Worm (Caenorhabditis elegans) whole organism, midembryonic: Measurements from ENCODE around the gene szy-20.

ENCODE experiments used
- T22C8.4 ChIP-seq: fragments of 200-800 bp; sonication (Bioruptor generic); IDR thresholded peaks from 2 replicates; pipeline ENCODE4 v1.3.6; 2022; ENCODE audit warnings: missing genetic modification characterization, missing compliant biosample characterization
- cog-1 ChIP-seq: sonication (generic microtip); optimal IDR thresholded peaks from 2 replicates; lab custom pipeline; 2016; ENCODE audit warnings: missing genetic modification characterization, missing compliant biosample characterization
- flt-1 ChIP-seq: fragments of 200-800 bp; sonication (Bioruptor generic); IDR thresholded peaks from 2 replicates; pipeline ENCODE4 v1.3.6; 2022; ENCODE audit warnings: missing genetic modification characterization, missing compliant biosample characterization
- klf-2 ChIP-seq: fragments of 200-800 bp; sonication (Bioruptor generic); conservative IDR thresholded peaks from 2 replicates; pipeline ENCODE4 v1.3.6; 2022; ENCODE audit warnings: missing genetic modification reagents, missing genetic modification characterization, missing compliant biosample characterization
- med-1 ChIP-seq: sonication (generic microtip); optimal IDR thresholded peaks from 2 replicates; lab custom pipeline; 2017; ENCODE audit warnings: missing genetic modification characterization, mild to moderate bottlenecking, missing compliant biosample characterization, antibody characterized with exemption, missing genetic modification reagents; ENCODE audit not compliant: insufficient read depth
- ref-1 ChIP-seq: fragments of 200-800 bp; sonication (Bioruptor generic); conservative IDR thresholded peaks from 2 replicates; pipeline ENCODE4 v1.3.6; 2022; ENCODE audit warnings: missing genetic modification reagents, missing genetic modification characterization, missing compliant biosample characterization
- tab-1 ChIP-seq: fragments of 200-800 bp; sonication (Bioruptor generic); IDR thresholded peaks from 2 replicates; pipeline ENCODE4 v1.3.6; 2022; ENCODE audit warnings: missing genetic modification characterization, missing compliant biosample characterization
- ztf-23 ChIP-seq: fragments of 200-800 bp; sonication (Bioruptor generic); IDR thresholded peaks from 2 replicates; pipeline ENCODE4 v1.3.6; 2022; ENCODE audit warnings: missing genetic modification reagents, missing genetic modification characterization, missing compliant biosample characterization

- TF ChIP-seq cog-1 (tag; lab: Kevin White, UChicago) = no peak
- TF ChIP-seq flt-1 (GFP tag; lab: Robert Waterston, UW) = no peak
- TF ChIP-seq med-1 (GFP tag; lab: Kevin White, UChicago) = no peak
- TF ChIP-seq T22C8.4 (GFP tag; lab: Robert Waterston, UW) = no peak
- no peak for TF ChIP-seq tab-1 (GFP tag; lab: Robert Waterston, UW)
- TF ChIP-seq klf-2 (GFP tag; lab: Robert Waterston, UW) = no peak
- no peak for TF ChIP-seq ztf-23 (GFP tag; lab: Robert Waterston, UW)
- TF ChIP-seq ref-1 (GFP tag; lab: Robert Waterston, UW) = no peak
These were observed 41.8 kb downstream of the szy-20 start, which contains the start of gene cct-2 for ce11 chrII:8927253-8927791.
